Fruit fly (Drosophila melanogaster): ENCODE data around the gene CG31140.

dm6 chr3R:23919366-23919765, 43.6 kb upstream of the CG31140 start:
- no peak for TF ChIP-seq Ets96B (tag; optimal IDR thresholded peaks at IDR 0.05)
- no peak for TF ChIP-seq Sox102F (GFP tag; optimal IDR thresholded peaks at IDR 0.05)
- no peak for TF ChIP-seq cyc (GFP tag; optimal IDR thresholded peaks at IDR 0.05)
- TF ChIP-seq Eip75B (GFP tag; optimal IDR thresholded peaks at IDR 0.05), result no peak
- no peak for TF ChIP-seq CG9139 (GFP tag; optimal IDR thresholded peaks at IDR 0.05)
- no peak for TF ChIP-seq Ets21C (GFP tag; optimal IDR thresholded peaks at IDR 0.05)
- TF ChIP-seq CG8632 (GFP tag; optimal IDR thresholded peaks at IDR 0.05), result peak; percentile 25
- TF ChIP-seq CG6276 (GFP tag; optimal IDR thresholded peaks at IDR 0.05), result no peak
- TF ChIP-seq OdsH (GFP tag; optimal IDR thresholded peaks at IDR 0.05), result no peak
- TF ChIP-seq CG10669 (GFP tag; optimal IDR thresholded peaks at IDR 0.05), result no peak
- TF ChIP-seq topi (GFP tag; optimal IDR thresholded peaks at IDR 0.05), result no peak
- no peak for TF ChIP-seq CG34406 (GFP tag; optimal IDR thresholded peaks at IDR 0.05)
- TF ChIP-seq CG6792 (GFP tag; optimal IDR thresholded peaks at IDR 0.05), result no peak
